Worm (Caenorhabditis elegans): Measurements from ENCODE around the gene F18E2.15.

DNA sequence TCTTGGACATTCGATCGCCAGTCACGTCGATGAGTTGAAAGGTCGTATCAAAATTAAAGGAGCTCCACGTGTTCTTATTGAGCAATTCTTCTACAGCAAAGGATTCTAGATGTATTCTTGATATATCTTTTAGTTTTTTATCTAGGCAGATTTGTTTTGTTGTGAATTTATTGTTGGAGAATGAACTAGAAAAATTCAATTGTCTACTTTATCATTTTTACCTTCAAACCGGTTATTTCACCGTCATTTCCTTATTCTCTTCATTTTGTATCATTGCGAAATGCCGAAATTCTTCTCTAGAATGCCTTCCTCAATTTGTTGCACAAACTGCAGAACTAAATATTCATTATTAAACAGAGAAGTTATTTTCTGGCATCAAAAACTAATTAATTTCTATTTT is 31.6 kb downstream of the F18E2.15 start, which contains the start of gene R11D1.10:
- TF ChIP-seq ama-1 (optimal IDR thresholded peaks at IDR 0.05) = no peak
- no peak for TF ChIP-seq pes-1 (GFP tag; IDR thresholded peaks at IDR 0.05)
- TF ChIP-seq tbx-37 (GFP tag; conservative IDR thresholded peaks at IDR 0.05) = no peak
- TF ChIP-seq flt-1 (GFP tag; IDR thresholded peaks at IDR 0.05) = no peak
- no peak for TF ChIP-seq tra-4 (tag; optimal IDR thresholded peaks at IDR 0.05)

All from whole organism, early embryonic.